Worm (Caenorhabditis elegans) whole organism, mixed stage, embryonic: ENCODE measurements around the gene kynu-1.

Experiments used
- bed-3 ChIP-seq: fragments of 200-800 bp; sonication (Bioruptor generic); optimal IDR thresholded peaks from 3 replicates; lab custom pipeline; 2018; ENCODE audit warnings: mild to moderate bottlenecking, missing genetic modification characterization, moderate library complexity, missing compliant biosample characterization
- lin-13 ChIP-seq: fragments of 150-350 bp; optimal IDR thresholded peaks from 2 replicates; lab custom pipeline; 2014; ENCODE audit warnings: missing biosample characterization, missing genetic modification characterization
- lin-32 ChIP-seq: fragments of 200-800 bp; sonication (Bioruptor generic); optimal IDR thresholded peaks from 2 replicates; lab custom pipeline; 2018; ENCODE audit warnings: mild to moderate bottlenecking, missing genetic modification characterization, missing compliant biosample characterization
- mab-5 ChIP-seq: fragments of 150-350 bp; optimal IDR thresholded peaks from 2 replicates; lab custom pipeline; 2014; ENCODE audit warnings: missing biosample characterization, missing genetic modification characterization
- nhr-12 ChIP-seq: fragments of 150-350 bp; optimal IDR thresholded peaks from 2 replicates; lab custom pipeline; 2014; ENCODE audit warnings: missing biosample characterization, missing genetic modification characterization
- pha-4 ChIP-seq: fragments of 150-350 bp; optimal IDR thresholded peaks from 2 replicates; lab custom pipeline; 2018; ENCODE audit warnings: missing biosample characterization, missing genetic modification reagents, missing genetic modification characterization
- snpc-4 ChIP-seq: fragments of 150-350 bp; optimal IDR thresholded peaks from 2 replicates; lab custom pipeline; 2014; ENCODE audit warnings: missing biosample characterization, missing genetic modification characterization
- sptf-1 ChIP-seq: sonication (generic microtip); optimal IDR thresholded peaks from 2 replicates; lab custom pipeline; 2017; ENCODE audit warnings: mild to moderate bottlenecking, missing genetic modification characterization, moderate library complexity, missing compliant biosample characterization

ce11 chrX:6150449-6150848 lies 41.3 kb upstream of the kynu-1 start, which contains the start of gene tag-275:
- TF ChIP-seq lin-32 (GFP tag; lab: Kevin White, UChicago), result no peak
- no peak for TF ChIP-seq sptf-1
- TF ChIP-seq lin-13, result no peak
- TF ChIP-seq pha-4 (tag; lab: Kevin White, UChicago), result no peak
- no peak for TF ChIP-seq bed-3 (GFP tag; lab: Kevin White, UChicago)
- no peak for TF ChIP-seq mab-5 (tag; lab: Kevin White, UChicago)
- no peak for TF ChIP-seq nhr-12 (tag; lab: Kevin White, UChicago)
- no peak for TF ChIP-seq snpc-4
